Worm (Caenorhabditis elegans) whole organism, L1 larva: ENCODE data around the gene hal-3.

Experiments used
- C04F5.9 ChIP-seq: sonication (generic microtip); optimal IDR thresholded peaks from 2 replicates; lab custom pipeline; 2016; ENCODE audit warnings: missing genetic modification characterization, missing compliant biosample characterization
- C16A3.4 ChIP-seq: fragments of 150-350 bp; optimal IDR thresholded peaks from 2 replicates; lab custom pipeline; 2014; ENCODE audit warnings: missing biosample characterization, missing genetic modification characterization
- alr-1 ChIP-seq: fragments of 200-800 bp; sonication (Bioruptor generic); optimal IDR thresholded peaks from 2 replicates; lab custom pipeline; 2018; ENCODE audit warnings: borderline replicate concordance, mild to moderate bottlenecking, missing genetic modification characterization, missing compliant biosample characterization
- ama-1 ChIP-seq: fragments of 150-350 bp; optimal IDR thresholded peaks from 2 replicates; lab custom pipeline; 2014
- blmp-1 ChIP-seq: fragments of 150-350 bp; optimal IDR thresholded peaks from 2 replicates; lab custom pipeline; 2014; ENCODE audit warnings: missing biosample characterization, missing genetic modification characterization
- ceh-63 ChIP-seq: fragments of 200-800 bp; sonication (Bioruptor generic); optimal IDR thresholded peaks from 2 replicates; lab custom pipeline; 2018; ENCODE audit warnings: mild to moderate bottlenecking, missing genetic modification characterization, missing compliant biosample characterization
- ceh-90 ChIP-seq: sonication (generic microtip); optimal IDR thresholded peaks from 2 replicates; lab custom pipeline; 2016; ENCODE audit warnings: missing genetic modification characterization, missing compliant biosample characterization
- ces-1 ChIP-seq: fragments of 150-350 bp; optimal IDR thresholded peaks from 2 replicates; lab custom pipeline; 2014; ENCODE audit warnings: missing biosample characterization, missing genetic modification reagents, missing genetic modification characterization
- dpl-1 ChIP-seq, 3 experiments: fragments of 150-350 bp in 2 of 3; sonication (generic microtip) in 1 of 3; optimal IDR thresholded peaks; 2 replicates each; lab custom pipeline; 2014 to 2017; ENCODE audit warnings: missing biosample characterization in 3 of 3, missing genetic modification characterization in 3 of 3, missing genetic modification reagents in 3 of 3
- efl-1 ChIP-seq, 4 experiments: fragments of 150-350 bp; optimal IDR thresholded peaks in 3 of 4; peaks in 1 of 4; 1 replicate in 1 of 4; 2 replicates in 3 of 4; lab custom pipeline; 2014; ENCODE audit warnings: missing biosample characterization in 2 of 4, missing genetic modification characterization in 2 of 4, missing genetic modification reagents in 2 of 4
- efl-3 ChIP-seq: fragments of 200-800 bp; sonication (Bioruptor generic); optimal IDR thresholded peaks from 2 replicates; lab custom pipeline; 2018; ENCODE audit warnings: mild to moderate bottlenecking, missing genetic modification characterization, missing compliant biosample characterization
- egl-13 ChIP-seq: sonication (generic microtip); optimal IDR thresholded peaks from 2 replicates; lab custom pipeline; 2016; ENCODE audit warnings: missing genotype, missing genetic modification reagents, missing genetic modification characterization, missing compliant biosample characterization
- elt-3 ChIP-seq, 6 experiments: fragments of 150-350 bp in 1 of 6; sonication (generic microtip); optimal IDR thresholded peaks; 2 replicates each; lab custom pipeline; 2017 to 2018; ENCODE audit warnings: missing biosample characterization in 6 of 6, missing genetic modification characterization in 6 of 6, inconsistent platforms in 1 of 6
- ets-5 ChIP-seq: fragments of 200-800 bp; sonication (Bioruptor generic); IDR thresholded peaks from 2 replicates; pipeline ENCODE4 v1.3.6; 2022; ENCODE audit warnings: missing genetic modification characterization, missing compliant biosample characterization
- fkh-4 ChIP-seq: sonication (generic microtip); optimal IDR thresholded peaks from 2 replicates; lab custom pipeline; 2016; ENCODE audit warnings: missing compliant biosample characterization, missing genetic modification characterization, borderline replicate concordance
- fos-1 ChIP-seq: fragments of 150-350 bp; optimal IDR thresholded peaks from 2 replicates; lab custom pipeline; 2014; ENCODE audit warnings: missing biosample characterization, missing genetic modification characterization
- hlh-17 ChIP-seq: fragments of 200-800 bp; sonication (Bioruptor generic); optimal IDR thresholded peaks from 2 replicates; lab custom pipeline; 2018; ENCODE audit warnings: missing genetic modification characterization, mild to moderate bottlenecking, missing compliant biosample characterization, moderate library complexity, borderline replicate concordance
- hlh-4 ChIP-seq: sonication (generic microtip); optimal IDR thresholded peaks from 2 replicates; lab custom pipeline; 2016; ENCODE audit warnings: mild to moderate bottlenecking, missing genetic modification characterization, missing compliant biosample characterization
- irx-1 ChIP-seq: sonication (generic microtip); optimal IDR thresholded peaks from 2 replicates; lab custom pipeline; 2016; ENCODE audit warnings: missing genetic modification characterization, missing compliant biosample characterization
- isw-1 ChIP-seq: fragments of 200-800 bp; sonication (Bioruptor generic); IDR thresholded peaks from 2 replicates; pipeline ENCODE4 v1.3.6; 2022; ENCODE audit warnings: missing genetic modification characterization, missing compliant biosample characterization
- jun-1 ChIP-seq: fragments of 150-350 bp; optimal IDR thresholded peaks from 2 replicates; lab custom pipeline; 2014; ENCODE audit warnings: missing biosample characterization, missing genetic modification reagents, missing genetic modification characterization
- lin-13 ChIP-seq: fragments of 150-350 bp; optimal IDR thresholded peaks from 2 replicates; lab custom pipeline; 2014; ENCODE audit warnings: missing biosample characterization, missing genetic modification reagents, missing genetic modification characterization
- lin-35 ChIP-seq, 2 experiments: fragments of 150-350 bp; optimal IDR thresholded peaks; 2 replicates each; lab custom pipeline; 2014; ENCODE audit warnings: missing biosample characterization in 2 of 2, missing genetic modification characterization in 2 of 2, missing genetic modification reagents in 2 of 2
- lin-39 ChIP-seq: fragments of 150-350 bp; optimal IDR thresholded peaks from 2 replicates; lab custom pipeline; 2014; ENCODE audit warnings: missing biosample characterization, missing genetic modification reagents, missing genetic modification characterization
- lir-3 ChIP-seq: sonication (generic microtip); optimal IDR thresholded peaks from 2 replicates; lab custom pipeline; 2016; ENCODE audit warnings: mild to moderate bottlenecking, missing genetic modification characterization, moderate library complexity, missing compliant biosample characterization; ENCODE audit not compliant: poor library complexity
- mdl-1 ChIP-seq, 2 experiments: fragments of 150-350 bp; optimal IDR thresholded peaks; 2 replicates each; lab custom pipeline; 2014 to 2017; ENCODE audit warnings: missing biosample characterization in 2 of 2, missing genetic modification characterization in 2 of 2, inconsistent platforms in 1 of 2
- mep-1 ChIP-seq: fragments of 150-350 bp; optimal IDR thresholded peaks from 2 replicates; lab custom pipeline; 2014; ENCODE audit warnings: missing biosample characterization, missing genetic modification characterization
- nhr-11 ChIP-seq: fragments of 150-350 bp; optimal IDR thresholded peaks from 2 replicates; lab custom pipeline; 2014; ENCODE audit warnings: missing biosample characterization, missing genetic modification characterization
- nhr-12 ChIP-seq: sonication (generic microtip); optimal IDR thresholded peaks from 2 replicates; lab custom pipeline; 2017; ENCODE audit warnings: missing biosample characterization, missing genetic modification characterization
- nhr-19 ChIP-seq: fragments of 200-800 bp; sonication (Bioruptor generic); conservative IDR thresholded peaks from 2 replicates; pipeline ENCODE4 v1.3.6; 2022; ENCODE audit warnings: missing genetic modification characterization, missing compliant biosample characterization
- nhr-20 ChIP-seq: sonication (generic microtip); optimal IDR thresholded peaks from 2 replicates; lab custom pipeline; 2016; ENCODE audit warnings: mild to moderate bottlenecking, missing genetic modification characterization, missing compliant biosample characterization
- nhr-237 ChIP-seq: fragments of 150-350 bp; optimal IDR thresholded peaks from 2 replicates; lab custom pipeline; 2014; ENCODE audit warnings: missing biosample characterization, missing genetic modification characterization
- nhr-47 ChIP-seq: sonication (generic microtip); optimal IDR thresholded peaks from 2 replicates; lab custom pipeline; 2016; ENCODE audit warnings: mild to moderate bottlenecking, missing genetic modification characterization, moderate library complexity, missing compliant biosample characterization
- nhr-71 ChIP-seq: sonication (generic microtip); optimal IDR thresholded peaks from 2 replicates; lab custom pipeline; 2016; ENCODE audit warnings: mild to moderate bottlenecking, missing genetic modification characterization, moderate library complexity, missing compliant biosample characterization
- nhr-76 ChIP-seq: sonication (generic microtip); optimal IDR thresholded peaks from 2 replicates; lab custom pipeline; 2017; ENCODE audit warnings: missing biosample characterization, missing genetic modification characterization
- nhr-77 ChIP-seq: fragments of 150-350 bp; optimal IDR thresholded peaks from 2 replicates; lab custom pipeline; 2014; ENCODE audit warnings: missing biosample characterization, missing genetic modification characterization
- nhr-84 ChIP-seq: sonication (generic microtip); optimal IDR thresholded peaks from 2 replicates; lab custom pipeline; 2017; ENCODE audit warnings: missing biosample characterization, missing genetic modification characterization
- nhr-85 ChIP-seq: sonication (generic microtip); peaks from one replicate; lab custom pipeline; 2016; ENCODE audit warnings: missing genetic modification characterization, inconsistent platforms, missing compliant biosample characterization
- nhr-90 ChIP-seq: sonication (generic microtip); optimal IDR thresholded peaks from 2 replicates; lab custom pipeline; 2016; ENCODE audit warnings: mild to moderate bottlenecking, missing genetic modification characterization, missing compliant biosample characterization; ENCODE audit not compliant: poor library complexity
- pag-3 ChIP-seq: sonication (generic microtip); optimal IDR thresholded peaks from 2 replicates; lab custom pipeline; 2017; ENCODE audit warnings: missing genetic modification characterization, mild to moderate bottlenecking, missing compliant biosample characterization, antibody characterized with exemption, borderline replicate concordance; ENCODE audit not compliant: insufficient read depth
- pax-3 ChIP-seq: fragments of 200-800 bp; sonication (Bioruptor generic); optimal IDR thresholded peaks from 2 replicates; lab custom pipeline; 2018; ENCODE audit warnings: mild to moderate bottlenecking, missing genetic modification characterization, moderate library complexity, missing compliant biosample characterization
- pqm-1 ChIP-seq: sonication (generic microtip); optimal IDR thresholded peaks from 3 replicates; lab custom pipeline; 2017; ENCODE audit warnings: missing biosample characterization, missing genetic modification characterization
- rnt-1 ChIP-seq: sonication (generic microtip); optimal IDR thresholded peaks from 2 replicates; lab custom pipeline; 2016; ENCODE audit warnings: mild to moderate bottlenecking, missing genetic modification characterization, moderate library complexity, missing compliant biosample characterization
- snpc-4 ChIP-seq: fragments of 150-350 bp; optimal IDR thresholded peaks from 2 replicates; lab custom pipeline; 2014; ENCODE audit warnings: missing biosample characterization, missing genetic modification characterization
- unc-130 ChIP-seq: fragments of 150-350 bp; optimal IDR thresholded peaks from 2 replicates; lab custom pipeline; 2017; ENCODE audit warnings: missing biosample characterization, missing genetic modification characterization, inconsistent platforms
- unc-30 ChIP-seq: sonication (generic microtip); optimal IDR thresholded peaks from 2 replicates; lab custom pipeline; 2017; ENCODE audit warnings: missing biosample characterization, missing genetic modification characterization
- unc-62 ChIP-seq: fragments of 150-350 bp; optimal IDR thresholded peaks from 2 replicates; lab custom pipeline; 2014; ENCODE audit warnings: missing biosample characterization, missing genetic modification reagents, missing genetic modification characterization
- vab-15 ChIP-seq: sonication (generic microtip); optimal IDR thresholded peaks from 2 replicates; lab custom pipeline; 2017; ENCODE audit warnings: missing genotype, mild to moderate bottlenecking, missing genetic modification characterization, missing compliant biosample characterization
- xbp-1 ChIP-seq: sonication (generic microtip); optimal IDR thresholded peaks from 2 replicates; lab custom pipeline; 2016; ENCODE audit warnings: missing genetic modification characterization, missing compliant biosample characterization
- zag-1 ChIP-seq: fragments of 150-350 bp; optimal IDR thresholded peaks from 2 replicates; lab custom pipeline; 2014; ENCODE audit warnings: missing biosample characterization, missing genetic modification characterization
- zip-4 ChIP-seq: fragments of 200-800 bp; sonication (Bioruptor generic); optimal IDR thresholded peaks from 2 replicates; lab custom pipeline; 2018; ENCODE audit warnings: mild to moderate bottlenecking, missing genetic modification characterization, moderate library complexity, missing compliant biosample characterization
- ztf-11 ChIP-seq, 2 experiments: sonication (generic microtip); optimal IDR thresholded peaks; 2 replicates each; lab custom pipeline; 2016 to 2017; ENCODE audit warnings: missing genetic modification characterization in 2 of 2, missing biosample characterization in 1 of 2, missing compliant biosample characterization in 1 of 2
- ztf-4 ChIP-seq: fragments of 150-350 bp; optimal IDR thresholded peaks from 2 replicates; lab custom pipeline; 2014; ENCODE audit warnings: missing biosample characterization, missing genetic modification characterization

hal-3 gene

ce11 chrII:9601679-9602078, 15.2 kb downstream of the hal-3 start:
- TF ChIP-seq alr-1 (tag; lab: Kevin White, UChicago) (no peak), nhr-90 (tag; lab: Kevin White, UChicago) (peak; percentile 66), hlh-4 (tag; lab: Kevin White, UChicago) (no peak), pqm-1 (tag; lab: Kevin White, UChicago) (no peak), nhr-84 (no peak), ama-1 (lab: Kevin White, UChicago) (peak; percentile 68), zip-4 (GFP tag; lab: Kevin White, UChicago) (no peak), ztf-11 (tag; optimal IDR thresholded peaks at IDR 0.05; lab: Kevin White, UChicago) (no peak), fkh-4 (no peak), unc-130 (peak; percentile 81), mdl-1 (tag; optimal IDR thresholded peaks at IDR 0.05; lab: Kevin White, UChicago) (peak in 1 of 2 experiments; percentile 92), nhr-47 (tag; lab: Kevin White, UChicago) (peak; percentile 11), snpc-4 (tag; lab: Kevin White, UChicago) (no peak), C04F5.9 (tag; lab: Kevin White, UChicago) (no peak), hlh-17 (GFP tag; lab: Kevin White, UChicago) (no peak), unc-62 (GFP tag; lab: Kevin White, UChicago) (no peak), ceh-90 (no peak), nhr-85 (tag; lab: Kevin White, UChicago) (peak; percentile 91), lin-35 (GFP tag; optimal IDR thresholded peaks at IDR 0.05; lab: Kevin White, UChicago) (peak; percentile 34 to 65), unc-30 (tag; lab: Kevin White, UChicago) (no peak), nhr-77 (no peak), elt-3 (tag; optimal IDR thresholded peaks at IDR 0.05; lab: Kevin White, UChicago) (peak in 2 of 6 experiments; percentile 33 to 78), rnt-1 (peak; percentile 77), nhr-237 (tag; lab: Kevin White, UChicago) (no peak), nhr-19 (peak; percentile 90), ztf-4 (tag; lab: Kevin White, UChicago) (peak; percentile 80), nhr-11 (tag; lab: Kevin White, UChicago) (no peak), ets-5 (GFP tag; lab: Robert Waterston, UW) (no peak), pax-3 (peak; percentile 24), dpl-1 (GFP tag; optimal IDR thresholded peaks at IDR 0.05; lab: Kevin White, UChicago) (peak in 1 of 3 experiments; percentile 25), blmp-1 (tag; lab: Kevin White, UChicago) (peak; percentile 86), nhr-20 (tag; lab: Kevin White, UChicago) (peak; percentile 92), isw-1 (no peak), irx-1 (tag; lab: Kevin White, UChicago) (no peak), ceh-63 (GFP tag; lab: Kevin White, UChicago) (no peak), pag-3 (no peak), lin-39 (tag; lab: Kevin White, UChicago) (peak; percentile 12), ces-1 (GFP tag; lab: Kevin White, UChicago) (no peak), vab-15 (tag; lab: Kevin White, UChicago) (peak; percentile 72), jun-1 (tag; lab: Kevin White, UChicago) (no peak), egl-13 (tag; lab: Kevin White, UChicago) (no peak), nhr-76 (tag; lab: Kevin White, UChicago) (no peak), efl-3 (GFP tag; lab: Kevin White, UChicago) (no peak), zag-1 (tag; lab: Kevin White, UChicago) (no peak), nhr-71 (peak; percentile 88), lir-3 (tag; lab: Kevin White, UChicago) (peak; percentile 57), fos-1 (tag; lab: Kevin White, UChicago) (no peak), xbp-1 (tag; lab: Kevin White, UChicago) (peak; percentile 21), nhr-12 (tag; lab: Kevin White, UChicago) (no peak), efl-1 (optimal IDR thresholded peaks at IDR 0.05; lab: Kevin White, UChicago) (no peak), efl-1 (GFP tag; optimal IDR thresholded peaks at IDR 0.05 in 1 of 2; lab: Kevin White, UChicago) (peak in 1 of 2 experiments; percentile 90), C16A3.4 (tag; lab: Kevin White, UChicago) (peak; percentile 53), mep-1 (tag; lab: Kevin White, UChicago) (peak; percentile 24), lin-13 (GFP tag; lab: Kevin White, UChicago) (peak; percentile 44)
